Fruit fly (Drosophila melanogaster): ENCODE results near the gene lectin-28C.

- TF ChIP-seq kay (GFP tag; ENCODE audit: borderline replicate concordance) (no peak), toe (GFP tag; optimal IDR thresholded peaks at IDR 0.05) (no peak), bab1 (GFP tag; optimal IDR thresholded peaks at IDR 0.05) (no peak), CG1620 (GFP tag; optimal IDR thresholded peaks at IDR 0.05) (no peak), pad (GFP tag; optimal IDR thresholded peaks at IDR 0.05) (no peak), Hr96 (GFP tag; optimal IDR thresholded peaks at IDR 0.05) (no peak), Clk (GFP tag; optimal IDR thresholded peaks at IDR 0.05) (no peak), ovo (GFP tag; optimal IDR thresholded peaks at IDR 0.05) (no peak), CG7045 (GFP tag; optimal IDR thresholded peaks at IDR 0.05) (no peak), Crg-1 (GFP tag; optimal IDR thresholded peaks at IDR 0.05) (no peak), cnc (optimal IDR thresholded peaks at IDR 0.05) (no peak), CG11617 (GFP tag; optimal IDR thresholded peaks at IDR 0.05) (no peak)
Observed at dm6 chr2L:7838024-7838423, 18.9 kb upstream of the lectin-28C start.
